Fruit fly (Drosophila melanogaster): ENCODE data around the gene CG12522.

DNA sequence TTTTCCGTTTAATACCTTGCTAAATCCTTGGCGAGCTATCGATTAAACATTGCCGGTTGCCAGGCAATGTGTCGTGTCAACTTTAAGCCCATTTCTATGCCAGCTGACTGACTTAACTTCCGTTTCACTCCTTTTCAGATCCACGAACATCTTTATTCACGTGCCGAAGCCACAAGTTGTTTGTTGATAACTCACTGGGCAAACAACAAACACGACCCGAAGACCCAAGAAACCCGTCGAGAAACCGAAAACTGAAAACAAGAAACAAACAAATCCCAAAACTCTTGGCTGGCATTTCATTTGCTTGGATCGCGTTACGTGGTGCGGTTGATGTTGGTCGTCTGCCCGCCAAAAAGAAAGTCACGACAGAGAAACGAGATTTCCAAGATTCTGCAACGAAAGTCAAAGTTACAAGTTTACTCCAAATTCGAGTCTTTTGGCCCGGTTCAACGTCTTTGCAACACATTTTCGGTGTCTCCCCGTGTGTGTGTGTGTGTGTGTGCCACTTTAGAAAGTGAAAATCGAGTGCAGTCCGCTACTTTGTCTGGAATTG is 42.8 kb downstream of the CG12522 start, which contains the start of gene CG6216:
- no peak for TF ChIP-seq Sin3A (optimal IDR thresholded peaks at IDR 0.05)
- no peak for TF ChIP-seq psq (optimal IDR thresholded peaks at IDR 0.05)
- no peak for TF ChIP-seq insv (optimal IDR thresholded peaks at IDR 0.05)
- TF ChIP-seq h (optimal IDR thresholded peaks at IDR 0.05): no peak
- TF ChIP-seq Myc (optimal IDR thresholded peaks at IDR 0.05): no peak
- no peak for TF ChIP-seq ttk (optimal IDR thresholded peaks at IDR 0.05)
